Worm (Caenorhabditis elegans) whole organism, L4 larva: Measurements from ENCODE around the gene lin-56.

Experiments
- F10B5.3 ChIP-seq: sonication (generic microtip); optimal IDR thresholded peaks from 2 replicates; lab custom pipeline; 2016; ENCODE audit warnings: mild to moderate bottlenecking, missing genetic modification characterization, missing compliant biosample characterization
- F44E2.7 ChIP-seq: fragments of 200-800 bp; sonication (Bioruptor generic); IDR thresholded peaks from 2 replicates; pipeline ENCODE4 v2.1.2; 2022; ENCODE audit warnings: missing genetic modification characterization, missing compliant biosample characterization
- T26A8.4 ChIP-seq: fragments of 200-800 bp; sonication (Bioruptor generic); IDR thresholded peaks from 2 replicates; pipeline ENCODE4 v1.3.6; 2022; ENCODE audit warnings: missing genetic modification characterization, missing compliant biosample characterization
- Y105C5A.15 ChIP-seq: fragments of 200-800 bp; sonication (Bioruptor generic); IDR thresholded peaks from 2 replicates; pipeline ENCODE4 v1.3.6; 2022; ENCODE audit warnings: missing genetic modification characterization, missing compliant biosample characterization
- Y48G9A.11 ChIP-seq: fragments of 200-800 bp; sonication (Bioruptor generic); IDR thresholded peaks from 2 replicates; pipeline ENCODE4 v1.3.6; 2022; ENCODE audit warnings: missing genetic modification reagents, missing genetic modification characterization, missing compliant biosample characterization
- aha-1 ChIP-seq: fragments of 150-350 bp; peaks from one replicate; lab custom pipeline; 2014; ENCODE audit warnings: missing biosample characterization, missing genetic modification characterization
- ama-1 ChIP-seq: fragments of 150-350 bp; optimal IDR thresholded peaks from 2 replicates; lab custom pipeline; 2014; ENCODE audit warnings: inconsistent platforms, mixed read lengths
- attf-4 ChIP-seq: sonication (generic microtip); optimal IDR thresholded peaks from 3 replicates; lab custom pipeline; 2017; ENCODE audit warnings: missing biosample characterization, missing genetic modification characterization
- ceh-32 ChIP-seq: sonication (generic microtip); optimal IDR thresholded peaks from 2 replicates; lab custom pipeline; 2016; ENCODE audit warnings: mild to moderate bottlenecking, missing genetic modification characterization, missing compliant biosample characterization; ENCODE audit not compliant: poor library complexity
- daf-16 ChIP-seq, 3 experiments: sonication (generic microtip); optimal IDR thresholded peaks; 2 replicates each; lab custom pipeline; 2016 to 2017; ENCODE audit warnings: missing genetic modification characterization in 3 of 3, missing genetic modification reagents in 3 of 3, mild to moderate bottlenecking in 2 of 3, missing compliant biosample characterization in 2 of 3, missing biosample characterization in 1 of 3, moderate library complexity in 1 of 3
- daf-8 ChIP-seq: fragments of 200-800 bp; sonication (Bioruptor generic); IDR thresholded peaks from 2 replicates; pipeline ENCODE4 v1.3.6; 2022; ENCODE audit warnings: missing genetic modification characterization, missing compliant biosample characterization
- dmd-6 ChIP-seq: fragments of 200-800 bp; sonication (Bioruptor generic); IDR thresholded peaks from 2 replicates; pipeline ENCODE4 v1.3.6; 2022; ENCODE audit warnings: missing genetic modification reagents, missing genetic modification characterization, missing compliant biosample characterization
- dmd-8 ChIP-seq: fragments of 200-800 bp; sonication (Bioruptor generic); IDR thresholded peaks from 2 replicates; pipeline ENCODE4 v1.3.6; 2022; ENCODE audit warnings: missing genetic modification characterization, missing compliant biosample characterization
- dve-1 ChIP-seq: sonication (generic microtip); optimal IDR thresholded peaks from 2 replicates; lab custom pipeline; 2017; ENCODE audit warnings: antibody characterized with exemption, mild to moderate bottlenecking, missing genetic modification characterization, missing compliant biosample characterization; ENCODE audit not compliant: insufficient read depth
- egl-27 ChIP-seq: sonication (generic microtip); optimal IDR thresholded peaks from 3 replicates; lab custom pipeline; 2017; ENCODE audit warnings: missing biosample characterization, missing genetic modification reagents, missing genetic modification characterization
- egl-43 ChIP-seq: fragments of 200-800 bp; sonication (Bioruptor generic); IDR thresholded peaks from 2 replicates; pipeline ENCODE4 v1.3.6; 2022; ENCODE audit warnings: missing genetic modification reagents, missing genetic modification characterization, missing compliant biosample characterization
- fos-1 ChIP-seq: fragments of 150-350 bp; optimal IDR thresholded peaks from 2 replicates; lab custom pipeline; 2014; ENCODE audit warnings: missing biosample characterization, missing genetic modification characterization
- hif-1 ChIP-seq, 2 experiments: sonication (generic microtip); optimal IDR thresholded peaks; 2 replicates each; lab custom pipeline; 2016 to 2017; ENCODE audit warnings: missing compliant biosample characterization in 2 of 2, missing genetic modification characterization in 2 of 2, missing genetic modification reagents in 2 of 2, missing genotype in 2 of 2, mild to moderate bottlenecking in 1 of 2
- hlh-11 ChIP-seq: fragments of 200-800 bp; sonication (Bioruptor generic); optimal IDR thresholded peaks from 2 replicates; lab custom pipeline; 2018; ENCODE audit warnings: mild to moderate bottlenecking, missing genetic modification characterization, missing compliant biosample characterization
- hlh-30 ChIP-seq: sonication (generic microtip); optimal IDR thresholded peaks from 2 replicates; lab custom pipeline; 2017; ENCODE audit warnings: antibody characterized with exemption, mild to moderate bottlenecking, missing genetic modification characterization, missing compliant biosample characterization; ENCODE audit not compliant: insufficient read depth
- jun-1 ChIP-seq: fragments of 150-350 bp; optimal IDR thresholded peaks from 2 replicates; lab custom pipeline; 2014; ENCODE audit warnings: missing biosample characterization, missing genetic modification reagents, missing genetic modification characterization
- lim-7 ChIP-seq: fragments of 200-800 bp; sonication (Bioruptor generic); IDR thresholded peaks from 2 replicates; pipeline ENCODE4 v1.3.6; 2022; ENCODE audit warnings: missing genetic modification characterization, missing compliant biosample characterization
- lin-15B ChIP-seq: fragments of 150-350 bp; sonication (generic microtip); optimal IDR thresholded peaks from 3 replicates; lab custom pipeline; 2014; ENCODE audit warnings: missing biosample characterization, missing genetic modification characterization
- lin-38 ChIP-seq: fragments of 200-800 bp; sonication (Bioruptor generic); IDR thresholded peaks from 2 replicates; pipeline ENCODE4 v1.3.6; 2022; ENCODE audit warnings: missing genetic modification reagents, missing genetic modification characterization, missing compliant biosample characterization
- lin-39 ChIP-seq: fragments of 150-350 bp; optimal IDR thresholded peaks from 2 replicates; lab custom pipeline; 2014; ENCODE audit warnings: missing biosample characterization, missing genetic modification reagents, missing genetic modification characterization
- lsy-2 ChIP-seq, 2 experiments: fragments of 150-350 bp in 1 of 2; sonication (generic microtip) in 1 of 2; optimal IDR thresholded peaks; 2 replicates each; lab custom pipeline; 2014 to 2017; ENCODE audit warnings: missing biosample characterization in 2 of 2, missing genetic modification characterization in 2 of 2
- mep-1 ChIP-seq: fragments of 150-350 bp; sonication (generic microtip); optimal IDR thresholded peaks from 3 replicates; lab custom pipeline; 2014; ENCODE audit warnings: missing biosample characterization, missing genetic modification characterization
- mes-2 ChIP-seq: sonication (generic microtip); optimal IDR thresholded peaks from 2 replicates; lab custom pipeline; 2016; ENCODE audit warnings: missing genotype, mild to moderate bottlenecking, missing genetic modification characterization, missing compliant biosample characterization; ENCODE audit not compliant: poor library complexity, severe bottlenecking
- mxl-2 ChIP-seq: fragments of 200-800 bp; sonication (Bioruptor generic); conservative IDR thresholded peaks from 2 replicates; pipeline ENCODE4 v1.3.6; 2022; ENCODE audit warnings: missing genetic modification reagents, missing genetic modification characterization, missing compliant biosample characterization
- mxl-3 ChIP-seq: fragments of 200-800 bp; sonication (Bioruptor generic); optimal IDR thresholded peaks from 2 replicates; lab custom pipeline; 2018; ENCODE audit warnings: mild to moderate bottlenecking, missing genetic modification characterization, missing compliant biosample characterization
- nhr-102 ChIP-seq: sonication (generic microtip); optimal IDR thresholded peaks from 2 replicates; lab custom pipeline; 2016; ENCODE audit warnings: mild to moderate bottlenecking, missing genetic modification characterization, moderate library complexity, missing compliant biosample characterization
- nhr-11 ChIP-seq: fragments of 150-350 bp; optimal IDR thresholded peaks from 2 replicates; lab custom pipeline; 2014; ENCODE audit warnings: missing biosample characterization, missing genetic modification characterization
- nhr-111 ChIP-seq: fragments of 200-800 bp; sonication (Bioruptor generic); optimal IDR thresholded peaks from 2 replicates; lab custom pipeline; 2018; ENCODE audit warnings: mild to moderate bottlenecking, missing genetic modification characterization, missing compliant biosample characterization
- nhr-25 ChIP-seq: sonication (generic microtip); optimal IDR thresholded peaks from 2 replicates; lab custom pipeline; 2017; ENCODE audit warnings: missing genetic modification characterization, mild to moderate bottlenecking, missing compliant biosample characterization, antibody characterized with exemption, moderate library complexity, borderline replicate concordance; ENCODE audit not compliant: insufficient read depth
- nhr-42 ChIP-seq: fragments of 200-800 bp; sonication (Bioruptor generic); IDR thresholded peaks from 2 replicates; pipeline ENCODE4 v1.3.6; 2022; ENCODE audit warnings: missing genetic modification characterization, missing compliant biosample characterization
- nhr-76 ChIP-seq: fragments of 150-350 bp; optimal IDR thresholded peaks from 2 replicates; lab custom pipeline; 2014; ENCODE audit warnings: missing biosample characterization, missing genetic modification characterization
- php-3 ChIP-seq: fragments of 200-800 bp; sonication (Bioruptor generic); IDR thresholded peaks from 2 replicates; pipeline ENCODE4 v1.3.6; 2022; ENCODE audit warnings: missing genetic modification reagents, missing genetic modification characterization, missing compliant biosample characterization
- sdz-12 ChIP-seq: fragments of 200-800 bp; sonication (Bioruptor generic); optimal IDR thresholded peaks from 2 replicates; lab custom pipeline; 2018; ENCODE audit warnings: mild to moderate bottlenecking, missing genetic modification characterization, missing compliant biosample characterization
- snpc-4 ChIP-seq: fragments of 150-350 bp; optimal IDR thresholded peaks from 2 replicates; lab custom pipeline; 2014; ENCODE audit warnings: missing biosample characterization, missing genetic modification characterization
- zfp-3 ChIP-seq: fragments of 200-800 bp; sonication (Bioruptor generic); conservative IDR thresholded peaks from 2 replicates; pipeline ENCODE4 v1.3.6; 2022; ENCODE audit warnings: missing genetic modification reagents, missing genetic modification characterization, missing compliant biosample characterization

The lin-56 gene

ce11 chrII:10450335-10450734 is 528 bp downstream of the lin-56 start:
- TF ChIP-seq sdz-12 (GFP tag; lab: Kevin White, UChicago) (peak; percentile 72), ceh-32 (tag; lab: Kevin White, UChicago) (no peak), hlh-30 (tag; lab: Kevin White, UChicago) (peak; percentile 31), nhr-11 (tag; lab: Kevin White, UChicago) (peak; percentile 44), dve-1 (tag; lab: Kevin White, UChicago) (peak; percentile 27), jun-1 (no peak), mes-2 (tag; lab: Kevin White, UChicago) (peak; percentile 14), Y48G9A.11 (GFP tag; lab: Robert Waterston, UW) (0 out of 2 replicates have a peak, but pooled peaks have one; percentile 25), nhr-111 (no peak), lin-39 (tag; lab: Kevin White, UChicago) (no peak), lin-15B (tag; lab: Kevin White, UChicago) (no peak), nhr-76 (no peak), hif-1 (tag; optimal IDR thresholded peaks at IDR 0.05; lab: Kevin White, UChicago) (no peak), F10B5.3 (no peak), aha-1 (tag; lab: Kevin White, UChicago) (peak; percentile 64), lin-38 (GFP tag; lab: Robert Waterston, UW) (peak; percentile 72), fos-1 (tag; lab: Kevin White, UChicago) (no peak), egl-43 (GFP tag; lab: Robert Waterston, UW) (no peak), mxl-3 (GFP tag; lab: Kevin White, UChicago) (no peak), nhr-42 (no peak), egl-27 (no peak), nhr-25 (tag; lab: Kevin White, UChicago) (peak; percentile 12), zfp-3 (peak; percentile 47; the same call in 1 of the 2 replicates), daf-16 (GFP tag; optimal IDR thresholded peaks at IDR 0.05; lab: Kevin White, UChicago) (no peak), daf-16 (tag; optimal IDR thresholded peaks at IDR 0.05; lab: Kevin White, UChicago) (peak; percentile 8), lsy-2 (tag; optimal IDR thresholded peaks at IDR 0.05; lab: Kevin White, UChicago) (peak in 1 of 2 experiments; percentile 31), php-3 (no peak), nhr-102 (tag; lab: Kevin White, UChicago) (peak; percentile 0), ama-1 (peak; percentile 56), mep-1 (tag; lab: Kevin White, UChicago) (peak; percentile 68), Y105C5A.15 (no peak), attf-4 (tag; lab: Kevin White, UChicago) (no peak)
- TF ChIP-seq, all 104 proteins: peak for 15

ce11 chrII:10452620-10453019 is 2.8 kb downstream of the lin-56 start, which contains the start of gene ZK673.4:
Gene ZK673.4 (plus strand): TSS chrII:10452920.
- TF ChIP-seq F44E2.7 (GFP tag; lab: Robert Waterston, UW) (no peak), T26A8.4 (no peak), snpc-4 (no peak), dmd-8 (GFP tag; lab: Robert Waterston, UW) (no peak), ceh-32 (tag; lab: Kevin White, UChicago) (no peak), hlh-11 (tag; lab: Kevin White, UChicago) (no peak), lin-15B (tag; lab: Kevin White, UChicago) (no peak), daf-8 (GFP tag; lab: Robert Waterston, UW) (no peak), dmd-6 (no peak), lim-7 (GFP tag; lab: Robert Waterston, UW) (no peak), nhr-25 (tag; lab: Kevin White, UChicago) (no peak), mxl-2 (GFP tag; lab: Robert Waterston, UW) (no peak), nhr-11 (tag; lab: Kevin White, UChicago) (no peak)
